Fruit fly (Drosophila melanogaster) whole organism, embryonic: ENCODE results near the gene Syp.

Experiments
- BtbVII ChIP-seq: fragments of 200-800 bp; sonication (Bioruptor generic); optimal IDR thresholded peaks from 3 replicates; lab custom pipeline; 2017; ENCODE audit warnings: missing biosample characterization, mild to moderate bottlenecking, missing genetic modification characterization
- Bteb2 ChIP-seq: fragments of 200-800 bp; sonication (Bioruptor generic); optimal IDR thresholded peaks from 2 replicates; lab custom pipeline; 2016; ENCODE audit warnings: missing biosample characterization, missing genetic modification characterization
- CG10543 ChIP-seq: fragments of 200-800 bp; sonication (Bioruptor generic); optimal IDR thresholded peaks from 3 replicates; lab custom pipeline; 2017; ENCODE audit warnings: missing biosample characterization, mild to moderate bottlenecking, missing genetic modification characterization, moderate library complexity
- CG12299 ChIP-seq: fragments of 200-800 bp; sonication (Bioruptor generic); optimal IDR thresholded peaks from 2 replicates; lab custom pipeline; 2018; ENCODE audit warnings: missing biosample characterization, mild to moderate bottlenecking, missing genetic modification characterization
- CG12769 ChIP-seq: fragments of 200-800 bp; sonication (Bioruptor generic); optimal IDR thresholded peaks from 2 replicates; lab custom pipeline; 2019; ENCODE audit warnings: missing biosample characterization, mild to moderate bottlenecking, missing genetic modification characterization, moderate library complexity
- CG14710 ChIP-seq: fragments of 200-800 bp; sonication (Bioruptor generic); optimal IDR thresholded peaks from 3 replicates; lab custom pipeline; 2019; ENCODE audit warnings: missing biosample characterization, mild to moderate bottlenecking, missing genetic modification characterization, moderate library complexity
- CG1529 ChIP-seq: fragments of 200-800 bp; sonication (Bioruptor generic); optimal IDR thresholded peaks from 3 replicates; lab custom pipeline; 2018; ENCODE audit warnings: missing biosample characterization, missing genetic modification characterization
- CG15514 ChIP-seq: fragments of 200-800 bp; sonication (Bioruptor generic); optimal IDR thresholded peaks from 3 replicates; lab custom pipeline; 2017; ENCODE audit warnings: missing biosample characterization, missing genetic modification characterization, mild to moderate bottlenecking, moderate library complexity, missing genetic modification reagents
- CG17328 ChIP-seq: fragments of 200-800 bp; sonication (Bioruptor generic); IDR thresholded peaks from 2 replicates; pipeline ENCODE4 v1.3.6; 2022; ENCODE audit warnings: missing biosample characterization, missing genetic modification characterization
- CG18619 ChIP-seq: fragments of 200-800 bp; sonication (Bioruptor generic); optimal IDR thresholded peaks from 3 replicates; lab custom pipeline; 2017; ENCODE audit warnings: missing biosample characterization, mild to moderate bottlenecking, missing genetic modification characterization
- CG2120 ChIP-seq: fragments of 200-800 bp; sonication (Bioruptor generic); optimal IDR thresholded peaks from 3 replicates; lab custom pipeline; 2016; ENCODE audit warnings: missing biosample characterization, missing genetic modification characterization
- CG31365 ChIP-seq: fragments of 200-800 bp; sonication (Bioruptor generic); optimal IDR thresholded peaks from 2 replicates; lab custom pipeline; 2018; ENCODE audit warnings: missing biosample characterization, mild to moderate bottlenecking, missing genetic modification characterization
- CG3163 ChIP-seq: fragments of 200-800 bp; sonication (Bioruptor generic); optimal IDR thresholded peaks from 3 replicates; lab custom pipeline; 2016; ENCODE audit warnings: missing biosample characterization, missing genetic modification characterization
- CG9817 ChIP-seq: fragments of 200-800 bp; sonication (Bioruptor generic); optimal IDR thresholded peaks from 2 replicates; lab custom pipeline; 2018; ENCODE audit warnings: missing biosample characterization, mild to moderate bottlenecking, missing genetic modification characterization, moderate library complexity
- CG9932 ChIP-seq: fragments of 200-800 bp; sonication (Bioruptor generic); IDR thresholded peaks from 2 replicates; pipeline ENCODE4 v1.3.6; 2022; ENCODE audit warnings: missing biosample characterization, missing genetic modification characterization
- Fer2 ChIP-seq: fragments of 200-800 bp; sonication (Bioruptor generic); optimal IDR thresholded peaks from 2 replicates; lab custom pipeline; 2018; ENCODE audit warnings: missing biosample characterization, mild to moderate bottlenecking, missing genetic modification characterization, moderate library complexity
- H15 ChIP-seq: fragments of 200-800 bp; sonication (Bioruptor generic); IDR thresholded peaks from 3 replicates; pipeline ENCODE4 v1.3.6; 2022; ENCODE audit warnings: missing biosample characterization, missing genetic modification characterization
- HLH54F ChIP-seq: fragments of 200-800 bp; sonication (Bioruptor generic); optimal IDR thresholded peaks from 3 replicates; lab custom pipeline; 2016; ENCODE audit warnings: missing biosample characterization, missing genetic modification characterization
- Hmx ChIP-seq: fragments of 200-800 bp; sonication (Bioruptor generic); optimal IDR thresholded peaks from 2 replicates; lab custom pipeline; 2016; ENCODE audit warnings: missing biosample characterization, missing genetic modification characterization
- Hr51 ChIP-seq, 2 experiments: fragments of 200-800 bp; sonication (Bioruptor generic); optimal IDR thresholded peaks; 2 replicates in 1 of 2; 3 replicates in 1 of 2; lab custom pipeline; 2016 to 2018; ENCODE audit warnings: missing biosample characterization in 2 of 2, missing genetic modification characterization in 2 of 2, mild to moderate bottlenecking in 1 of 2, moderate library complexity in 1 of 2
- MBD-R2 ChIP-seq: fragments of 200-800 bp; sonication (Bioruptor generic); IDR thresholded peaks from 2 replicates; pipeline ENCODE4 v1.3.6; 2022; ENCODE audit warnings: missing biosample characterization, missing genetic modification characterization
- MESR4 ChIP-seq: fragments of 200-800 bp; sonication (Bioruptor generic); optimal IDR thresholded peaks from 2 replicates; lab custom pipeline; 2018; ENCODE audit warnings: missing biosample characterization, mild to moderate bottlenecking, missing genetic modification characterization, moderate library complexity
- Taf1 ChIP-seq: fragments of 200-800 bp; sonication (Bioruptor generic); IDR thresholded peaks from 2 replicates; pipeline ENCODE4 v1.3.6; 2022; ENCODE audit warnings: missing biosample characterization, missing genetic modification characterization
- Tbp ChIP-seq: fragments of >200 bp; optimal IDR thresholded peaks from 2 replicates; lab custom pipeline; 2018; ENCODE audit warnings: missing biosample characterization, missing genetic modification characterization
- YL-1 ChIP-seq: fragments of 200-800 bp; sonication (Bioruptor generic); optimal IDR thresholded peaks from 3 replicates; lab custom pipeline; 2017; ENCODE audit warnings: missing biosample characterization, mild to moderate bottlenecking, missing genetic modification characterization
- amos ChIP-seq: fragments of 200-800 bp; sonication (Bioruptor generic); IDR thresholded peaks from 2 replicates; pipeline ENCODE4 v1.3.6; 2022; ENCODE audit warnings: missing biosample characterization, missing genetic modification characterization; ENCODE audit not compliant: partially characterized antibody
- ato ChIP-seq: fragments of 200-800 bp; sonication (Bioruptor generic); IDR thresholded peaks from 2 replicates; pipeline ENCODE4 v1.3.6; 2022; ENCODE audit warnings: missing biosample characterization, missing genetic modification characterization; ENCODE audit not compliant: partially characterized antibody
- az2 ChIP-seq: fragments of 200-800 bp; sonication (Bioruptor generic); optimal IDR thresholded peaks from 3 replicates; lab custom pipeline; 2016; ENCODE audit warnings: missing biosample characterization, missing genetic modification characterization
- bbx ChIP-seq: fragments of 200-800 bp; sonication (Bioruptor generic); IDR thresholded peaks from 2 replicates; pipeline ENCODE4 v1.3.6; 2022; ENCODE audit warnings: missing biosample characterization, missing genetic modification characterization; ENCODE audit not compliant: partially characterized antibody
- btn ChIP-seq: fragments of 200-800 bp; sonication (Bioruptor generic); optimal IDR thresholded peaks from 2 replicates; lab custom pipeline; 2016; ENCODE audit warnings: missing biosample characterization, missing genetic modification characterization
- corto ChIP-seq: fragments of 200-800 bp; sonication (Bioruptor generic); optimal IDR thresholded peaks from 2 replicates; lab custom pipeline; 2016; ENCODE audit warnings: missing biosample characterization, mild to moderate bottlenecking, missing genetic modification characterization, moderate library complexity
- crp ChIP-seq, 2 experiments: fragments of 200-800 bp; sonication (Bioruptor generic); optimal IDR thresholded peaks; 2 replicates in 1 of 2; 3 replicates in 1 of 2; lab custom pipeline; 2017; ENCODE audit warnings: missing biosample characterization in 2 of 2, missing genetic modification characterization in 2 of 2, mild to moderate bottlenecking in 1 of 2, moderate library complexity in 1 of 2
- esg ChIP-seq: fragments of 200-800 bp; sonication (Bioruptor generic); conservative IDR thresholded peaks from 2 replicates; pipeline ENCODE4 v1.3.6; 2022; ENCODE audit warnings: missing biosample characterization, missing genetic modification characterization
- ftz-f1 ChIP-seq: fragments of 200-800 bp; sonication (Bioruptor generic); optimal IDR thresholded peaks from 2 replicates; lab custom pipeline; 2016; ENCODE audit warnings: missing biosample characterization, missing genetic modification characterization
- gsb ChIP-seq: fragments of 200-800 bp; sonication (Bioruptor generic); IDR thresholded peaks from 2 replicates; pipeline ENCODE4 v1.3.6; 2022; ENCODE audit warnings: missing biosample characterization, missing genetic modification characterization
- h ChIP-seq: fragments of >200 bp; optimal IDR thresholded peaks from 2 replicates; lab custom pipeline; 2017
- her ChIP-seq: fragments of 200-800 bp; sonication (Bioruptor generic); optimal IDR thresholded peaks from 2 replicates; lab custom pipeline; 2016; ENCODE audit warnings: missing biosample characterization, missing genetic modification characterization
- ind ChIP-seq: fragments of 200-800 bp; sonication (Bioruptor generic); optimal IDR thresholded peaks from 3 replicates; lab custom pipeline; 2016; ENCODE audit warnings: missing biosample characterization, missing genetic modification characterization
- lmd ChIP-seq: fragments of 200-800 bp; sonication (Bioruptor generic); IDR thresholded peaks from 2 replicates; pipeline ENCODE4 v1.3.6; 2022; ENCODE audit warnings: missing biosample characterization, missing genetic modification characterization
- luna ChIP-seq: fragments of 200-800 bp; sonication (Bioruptor generic); optimal IDR thresholded peaks from 2 replicates; lab custom pipeline; 2016; ENCODE audit warnings: missing biosample characterization, missing genetic modification characterization
- pb ChIP-seq: fragments of 200-800 bp; sonication (Bioruptor generic); optimal IDR thresholded peaks from 3 replicates; lab custom pipeline; 2016; ENCODE audit warnings: missing biosample characterization, missing genetic modification characterization
- pzg ChIP-seq: fragments of 200-800 bp; sonication (Bioruptor generic); optimal IDR thresholded peaks from 3 replicates; lab custom pipeline; 2018; ENCODE audit warnings: missing biosample characterization, mild to moderate bottlenecking, missing genetic modification characterization, moderate library complexity
- rib ChIP-seq: fragments of 200-800 bp; sonication (Bioruptor generic); IDR thresholded peaks from 2 replicates; pipeline ENCODE4 v1.3.6; 2022; ENCODE audit warnings: missing biosample characterization, missing genetic modification characterization
- sima ChIP-seq: fragments of 200-800 bp; sonication (Bioruptor generic); optimal IDR thresholded peaks from 2 replicates; lab custom pipeline; 2016; ENCODE audit warnings: missing biosample characterization, missing genetic modification characterization
- sug ChIP-seq: fragments of 200-800 bp; optimal IDR thresholded peaks from 2 replicates; lab custom pipeline; 2019; ENCODE audit warnings: missing biosample characterization, mild to moderate bottlenecking, missing genetic modification characterization, moderate library complexity
- toy ChIP-seq: fragments of 200-800 bp; sonication (Bioruptor generic); IDR thresholded peaks from 2 replicates; pipeline ENCODE4 v1.3.6; 2022; ENCODE audit warnings: missing biosample characterization, missing genetic modification characterization
- trem ChIP-seq: fragments of 200-800 bp; optimal IDR thresholded peaks from 3 replicates; lab custom pipeline; 2019; ENCODE audit warnings: missing biosample characterization, mild to moderate bottlenecking, missing genetic modification characterization, moderate library complexity
- vfl ChIP-seq: fragments of 200-800 bp; sonication (Bioruptor generic); optimal IDR thresholded peaks from 2 replicates; lab custom pipeline; 2016; ENCODE audit warnings: missing biosample characterization, missing genetic modification characterization
- vnd ChIP-seq: fragments of 200-800 bp; sonication (Bioruptor generic); IDR thresholded peaks from 3 replicates; pipeline ENCODE4 v1.3.6; 2022; ENCODE audit warnings: missing biosample characterization, missing genetic modification characterization; ENCODE audit not compliant: partially characterized antibody
- wdn ChIP-seq: fragments of 200-800 bp; sonication (Bioruptor generic); IDR thresholded peaks from 2 replicates; pipeline ENCODE4 v1.3.6; 2022; ENCODE audit warnings: missing biosample characterization, missing genetic modification characterization
- zen ChIP-seq: fragments of 200-800 bp; sonication (Bioruptor generic); optimal IDR thresholded peaks from 3 replicates; lab custom pipeline; 2018; ENCODE audit warnings: missing biosample characterization, mild to moderate bottlenecking, missing genetic modification characterization, moderate library complexity

The Syp gene

DNA sequence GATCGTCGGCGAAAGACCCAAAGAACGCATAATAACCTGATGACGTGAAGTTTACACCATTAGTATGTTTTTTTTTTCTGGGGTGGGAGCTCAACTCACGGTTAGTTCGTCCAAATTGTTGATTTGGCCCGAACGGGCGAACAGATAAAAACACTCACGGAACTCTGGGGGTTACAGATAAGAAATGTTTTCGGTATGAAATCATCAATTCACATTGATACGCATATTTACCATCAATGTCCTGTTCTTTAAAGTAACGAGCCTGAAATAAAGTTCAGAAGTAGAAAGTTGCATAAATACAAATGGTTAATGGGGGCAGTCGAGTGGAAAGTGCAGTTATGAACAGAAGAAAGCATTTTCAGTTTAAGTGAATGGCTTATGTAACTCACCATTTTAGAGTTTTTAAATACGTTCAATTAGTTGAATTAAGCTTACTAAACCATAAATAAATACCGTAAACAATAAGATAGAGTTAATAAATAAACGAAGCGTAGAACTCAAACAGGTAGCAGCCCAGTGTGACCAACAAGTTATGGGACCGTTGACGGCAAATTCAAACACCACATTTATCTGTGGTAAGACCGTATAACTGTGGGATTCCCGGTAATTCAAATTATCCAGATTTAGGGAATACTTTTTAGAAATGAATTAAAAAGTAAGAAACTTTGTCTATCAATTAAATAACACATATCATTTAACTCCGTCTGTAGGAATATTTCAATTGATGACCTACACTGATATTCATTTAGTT lies 67.3 kb downstream of the Syp start, which contains the start of gene CG17272 (continued):
- TF ChIP-seq pb (GFP tag; lab: Kevin White, UChicago), result no peak
- no peak for TF ChIP-seq CG17328
- TF ChIP-seq CG12769 (tag; lab: Kevin White, UChicago), result peak; percentile 44
- TF ChIP-seq toy (GFP tag; lab: Robert Waterston, UW), result no peak
- no peak for TF ChIP-seq CG9817
- no peak for TF ChIP-seq vfl (GFP tag; lab: Kevin White, UChicago)
- TF ChIP-seq amos (GFP tag; lab: Robert Waterston, UW), result no peak
- TF ChIP-seq bbx (GFP tag; lab: Robert Waterston, UW), result no peak
- no peak for TF ChIP-seq gsb (GFP tag; lab: Robert Waterston, UW)
- TF ChIP-seq CG12299 (tag; lab: Kevin White, UChicago), result no peak
- TF ChIP-seq CG1529 (GFP tag; lab: Kevin White, UChicago), result no peak
- TF ChIP-seq BtbVII (GFP tag; lab: Kevin White, UChicago), result no peak
- no peak for TF ChIP-seq ftz-f1 (GFP tag; lab: Kevin White, UChicago)
- peak; percentile 53 for TF ChIP-seq MESR4 (GFP tag; lab: Kevin White, UChicago)
- TF ChIP-seq esg (GFP tag; lab: Robert Waterston, UW), result no peak
- no peak for TF ChIP-seq CG3163 (GFP tag; lab: Kevin White, UChicago)
- TF ChIP-seq MBD-R2, result peak; percentile 49
- TF ChIP-seq HLH54F (GFP tag; lab: Kevin White, UChicago), result no peak
- peak; percentile 71 for TF ChIP-seq sug (tag; lab: Kevin White, UChicago)
- no peak for TF ChIP-seq ato
- no peak for TF ChIP-seq Hr51 (GFP tag; optimal IDR thresholded peaks at IDR 0.05; lab: Kevin White, UChicago)
- peak; percentile 44 for TF ChIP-seq CG14710 (tag; lab: Kevin White, UChicago)
- peak; percentile 58 for TF ChIP-seq pzg
- no peak for TF ChIP-seq corto (GFP tag; lab: Kevin White, UChicago)
- no peak for TF ChIP-seq CG31365 (tag; lab: Kevin White, UChicago)
- TF ChIP-seq Fer2 (tag; lab: Kevin White, UChicago), result no peak
- peak; percentile 50 for TF ChIP-seq CG15514 (GFP tag; lab: Kevin White, UChicago)
- no peak for TF ChIP-seq CG9932 (GFP tag; lab: Robert Waterston, UW)
- no peak for TF ChIP-seq luna (GFP tag; lab: Kevin White, UChicago)
- TF ChIP-seq CG18619 (GFP tag; lab: Kevin White, UChicago), result no peak
- no peak for TF ChIP-seq Hmx (GFP tag; lab: Kevin White, UChicago)
- no peak for TF ChIP-seq az2 (GFP tag; lab: Kevin White, UChicago)
- no peak for TF ChIP-seq lmd (GFP tag; lab: Robert Waterston, UW)
- no peak for TF ChIP-seq h (lab: Kevin White, UChicago)
- TF ChIP-seq CG10543 (GFP tag; lab: Kevin White, UChicago), result no peak
- TF ChIP-seq her (GFP tag; lab: Kevin White, UChicago), result no peak
- TF ChIP-seq btn (GFP tag; lab: Kevin White, UChicago), result no peak
- no peak for TF ChIP-seq wdn (GFP tag; lab: Robert Waterston, UW)
- no peak for TF ChIP-seq CG2120 (GFP tag; lab: Kevin White, UChicago)
- TF ChIP-seq Tbp (GFP tag; lab: Kevin White, UChicago), result no peak
- no peak for TF ChIP-seq crp (GFP tag; optimal IDR thresholded peaks at IDR 0.05; lab: Kevin White, UChicago)
- peak; percentile 35 for TF ChIP-seq zen (tag; lab: Kevin White, UChicago)
- no peak for TF ChIP-seq rib
- no peak for TF ChIP-seq Taf1 (GFP tag; lab: Robert Waterston, UW)
- no peak for TF ChIP-seq H15
- TF ChIP-seq sima (GFP tag; lab: Kevin White, UChicago), result no peak
- TF ChIP-seq vnd (GFP tag; lab: Robert Waterston, UW), result no peak
- TF ChIP-seq trem (tag; lab: Kevin White, UChicago), result peak; percentile 69
- peak; percentile 39 for TF ChIP-seq YL-1 (GFP tag; lab: Kevin White, UChicago)
- no peak for TF ChIP-seq Bteb2 (GFP tag; lab: Kevin White, UChicago)
- TF ChIP-seq ind (GFP tag; lab: Kevin White, UChicago), result no peak
